Worm (Caenorhabditis elegans) whole organism, L1 larva: Measurements from ENCODE around the gene gpa-7.

Experiments used
- lin-15B ChIP-seq: fragments of 150-350 bp; sonication (generic microtip); optimal IDR thresholded peaks from 3 replicates; lab custom pipeline; 2014; ENCODE audit warnings: missing biosample characterization, missing genetic modification characterization
- lin-39 ChIP-seq: fragments of 150-350 bp; optimal IDR thresholded peaks from 2 replicates; lab custom pipeline; 2014; ENCODE audit warnings: missing biosample characterization, missing genetic modification reagents, missing genetic modification characterization
- lsy-2 ChIP-seq, 2 experiments: fragments of 150-350 bp; optimal IDR thresholded peaks; 2 replicates each; lab custom pipeline; 2014; ENCODE audit warnings: missing biosample characterization in 2 of 2, missing genetic modification characterization in 2 of 2
- nhr-84 ChIP-seq: sonication (generic microtip); optimal IDR thresholded peaks from 2 replicates; lab custom pipeline; 2017; ENCODE audit warnings: missing biosample characterization, missing genetic modification characterization
- pag-3 ChIP-seq: sonication (generic microtip); optimal IDR thresholded peaks from 2 replicates; lab custom pipeline; 2017; ENCODE audit warnings: missing genetic modification characterization, mild to moderate bottlenecking, missing compliant biosample characterization, antibody characterized with exemption, borderline replicate concordance; ENCODE audit not compliant: insufficient read depth
- pqm-1 ChIP-seq: sonication (generic microtip); optimal IDR thresholded peaks from 3 replicates; lab custom pipeline; 2017; ENCODE audit warnings: missing biosample characterization, missing genetic modification characterization
- skn-1 ChIP-seq: fragments of 150-350 bp; optimal IDR thresholded peaks from 2 replicates; lab custom pipeline; 2014; ENCODE audit warnings: missing biosample characterization, missing genetic modification characterization
- snpc-4 ChIP-seq: fragments of 150-350 bp; optimal IDR thresholded peaks from 2 replicates; lab custom pipeline; 2014; ENCODE audit warnings: missing biosample characterization, missing genetic modification characterization
- unc-62 ChIP-seq: fragments of 150-350 bp; optimal IDR thresholded peaks from 2 replicates; lab custom pipeline; 2014; ENCODE audit warnings: missing biosample characterization, missing genetic modification reagents, missing genetic modification characterization
- unc-98 ChIP-seq: fragments of 200-800 bp; sonication (Bioruptor generic); IDR thresholded peaks from 2 replicates; pipeline ENCODE4 v1.3.6; 2022; ENCODE audit warnings: missing genetic modification characterization, missing compliant biosample characterization
- zag-1 ChIP-seq: fragments of 150-350 bp; optimal IDR thresholded peaks from 2 replicates; lab custom pipeline; 2014; ENCODE audit warnings: missing biosample characterization, missing genetic modification characterization

- TF ChIP-seq unc-98 (GFP tag; lab: Robert Waterston, UW) (no peak), zag-1 (tag; lab: Kevin White, UChicago) (no peak), pqm-1 (no peak), nhr-84 (tag; lab: Kevin White, UChicago) (no peak), pag-3 (no peak), skn-1 (tag; lab: Kevin White, UChicago) (no peak), lin-39 (no peak), snpc-4 (tag; lab: Kevin White, UChicago) (no peak), unc-62 (GFP tag; lab: Kevin White, UChicago) (no peak), lin-15B (tag; lab: Kevin White, UChicago) (no peak), lsy-2 (tag; optimal IDR thresholded peaks at IDR 0.05; lab: Kevin White, UChicago) (no peak)
These were observed 26.7 kb downstream of the gpa-7 start for ce11 chrIV:10430507-10430906.
